Fruit fly (Drosophila melanogaster): ENCODE measurements around the gene CG13029.

The CG13029 gene

dm6 chr3L:16873127-16873543, 12.7 kb downstream of the CG13029 start:
- TF ChIP-seq bab1 (GFP tag; optimal IDR thresholded peaks at IDR 0.05) (no peak), pad (GFP tag; optimal IDR thresholded peaks at IDR 0.05) (no peak), Hr96 (GFP tag; optimal IDR thresholded peaks at IDR 0.05) (no peak), CG11617 (GFP tag; optimal IDR thresholded peaks at IDR 0.05) (no peak), CG14711 (tag; optimal IDR thresholded peaks at IDR 0.05) (no peak), CG1620 (GFP tag; optimal IDR thresholded peaks at IDR 0.05) (no peak), Mnt (GFP tag; optimal IDR thresholded peaks at IDR 0.05) (no peak), cic (GFP tag; optimal IDR thresholded peaks at IDR 0.05) (no peak), cnc (optimal IDR thresholded peaks at IDR 0.05) (no peak), tj (GFP tag; optimal IDR thresholded peaks at IDR 0.05) (no peak), ovo (GFP tag; optimal IDR thresholded peaks at IDR 0.05) (no peak), CG7045 (GFP tag; optimal IDR thresholded peaks at IDR 0.05) (no peak), CG33017 (tag; optimal IDR thresholded peaks at IDR 0.05) (no peak), CG7101 (tag; optimal IDR thresholded peaks at IDR 0.05) (no peak), toe (GFP tag; optimal IDR thresholded peaks at IDR 0.05) (no peak), kay (GFP tag; ENCODE audit: borderline replicate concordance) (no peak), Clk (GFP tag; optimal IDR thresholded peaks at IDR 0.05) (no peak), CG12768 (GFP tag; optimal IDR thresholded peaks at IDR 0.05) (no peak), CG5204 (GFP tag; optimal IDR thresholded peaks at IDR 0.05) (no peak)

DNA sequence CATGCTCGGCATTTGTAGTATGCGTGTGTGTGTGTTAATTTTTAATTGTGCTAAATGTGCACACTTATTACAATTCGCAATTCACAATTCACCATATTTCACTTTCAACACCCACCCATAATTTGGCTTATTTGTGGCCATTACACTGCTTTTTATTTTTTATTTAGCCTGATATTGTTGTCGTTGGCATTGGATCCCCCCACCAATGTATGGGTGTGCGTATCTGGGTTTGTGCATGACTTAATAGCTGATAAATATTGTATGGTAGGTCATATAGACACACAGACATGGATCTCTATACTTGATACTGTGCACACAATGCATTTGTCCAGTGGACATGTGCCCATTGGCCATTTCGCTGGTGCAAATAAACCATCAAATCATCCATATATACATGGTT, 13.3 kb downstream of the CG13029 start:
- TF ChIP-seq cnc (optimal IDR thresholded peaks at IDR 0.05), result no peak
- no peak for TF ChIP-seq CG5204 (GFP tag; optimal IDR thresholded peaks at IDR 0.05)
- TF ChIP-seq pad (GFP tag; optimal IDR thresholded peaks at IDR 0.05), result no peak
- TF ChIP-seq bab1 (GFP tag; optimal IDR thresholded peaks at IDR 0.05), result no peak
- no peak for TF ChIP-seq cic (GFP tag; optimal IDR thresholded peaks at IDR 0.05)
- TF ChIP-seq CG12768 (GFP tag; optimal IDR thresholded peaks at IDR 0.05), result no peak
- peak; percentile 81 for TF ChIP-seq kay (GFP tag; ENCODE audit: borderline replicate concordance)

DNA sequence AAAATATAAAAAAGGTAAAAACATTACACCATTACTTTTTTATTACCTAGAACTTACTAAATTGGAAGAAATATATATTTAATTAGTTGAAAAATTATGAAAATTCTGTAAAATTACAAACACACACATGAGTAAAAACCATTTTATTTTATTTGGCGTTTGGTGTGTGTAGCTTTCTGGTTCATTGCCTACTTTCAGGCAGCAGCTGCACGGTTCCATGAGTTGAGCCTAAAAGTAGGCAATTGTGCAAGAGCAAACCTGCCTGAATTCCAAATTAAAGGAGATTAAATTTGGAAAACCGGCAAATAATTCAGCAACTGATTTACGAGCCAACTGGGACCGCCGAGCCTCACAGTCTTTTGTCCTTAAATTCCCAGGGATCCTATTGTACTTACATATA, 15.1 kb downstream of the CG13029 start:
- no peak for TF ChIP-seq CG11617 (GFP tag; optimal IDR thresholded peaks at IDR 0.05)
- no peak for TF ChIP-seq CG5204 (GFP tag; optimal IDR thresholded peaks at IDR 0.05)
- no peak for TF ChIP-seq ovo (GFP tag; optimal IDR thresholded peaks at IDR 0.05)
- no peak for TF ChIP-seq CG7101 (tag; optimal IDR thresholded peaks at IDR 0.05)
- TF ChIP-seq kay (GFP tag; ENCODE audit: borderline replicate concordance), result no peak
- TF ChIP-seq CG14711 (tag; optimal IDR thresholded peaks at IDR 0.05), result no peak
- no peak for TF ChIP-seq bab1 (GFP tag; optimal IDR thresholded peaks at IDR 0.05)
- TF ChIP-seq CG1620 (GFP tag; optimal IDR thresholded peaks at IDR 0.05), result no peak
- TF ChIP-seq toe (GFP tag; optimal IDR thresholded peaks at IDR 0.05), result no peak
- TF ChIP-seq Mnt (GFP tag; optimal IDR thresholded peaks at IDR 0.05), result no peak
- no peak for TF ChIP-seq Hr96 (GFP tag; optimal IDR thresholded peaks at IDR 0.05)
- no peak for TF ChIP-seq CG33017 (tag; optimal IDR thresholded peaks at IDR 0.05)
- TF ChIP-seq CG7045 (GFP tag; optimal IDR thresholded peaks at IDR 0.05), result no peak
- TF ChIP-seq cic (GFP tag; optimal IDR thresholded peaks at IDR 0.05), result no peak

dm6 chr3L:16875959-16876358, 15.5 kb downstream of the CG13029 start:
- TF ChIP-seq bab1 (GFP tag; optimal IDR thresholded peaks at IDR 0.05) (no peak), ovo (GFP tag; optimal IDR thresholded peaks at IDR 0.05) (no peak), cnc (optimal IDR thresholded peaks at IDR 0.05) (no peak), CG7101 (tag; optimal IDR thresholded peaks at IDR 0.05) (no peak), CG1620 (GFP tag; optimal IDR thresholded peaks at IDR 0.05) (no peak), kay (GFP tag; ENCODE audit: borderline replicate concordance) (no peak), Clk (GFP tag; optimal IDR thresholded peaks at IDR 0.05) (no peak), Hr96 (GFP tag; optimal IDR thresholded peaks at IDR 0.05) (no peak)

dm6 chr3L:16876785-16877468, 16.5 kb downstream of the CG13029 start, which contains the start of gene CG32170:
CG32170 (plus strand) TSS chr3L:16877309.
- TF ChIP-seq Crg-1 (GFP tag; optimal IDR thresholded peaks at IDR 0.05) (no peak), Hr96 (GFP tag; optimal IDR thresholded peaks at IDR 0.05) (no peak), bab1 (GFP tag; optimal IDR thresholded peaks at IDR 0.05) (no peak), CG7045 (GFP tag; optimal IDR thresholded peaks at IDR 0.05) (no peak), kay (GFP tag; ENCODE audit: borderline replicate concordance) (no peak), tj (GFP tag; optimal IDR thresholded peaks at IDR 0.05) (no peak), CG11617 (GFP tag; optimal IDR thresholded peaks at IDR 0.05) (no peak), ovo (GFP tag; optimal IDR thresholded peaks at IDR 0.05) (no peak), CG5204 (GFP tag; optimal IDR thresholded peaks at IDR 0.05) (no peak), cnc (optimal IDR thresholded peaks at IDR 0.05) (no peak), CG14711 (tag; optimal IDR thresholded peaks at IDR 0.05) (no peak), toe (GFP tag; optimal IDR thresholded peaks at IDR 0.05) (no peak), Mnt (GFP tag; optimal IDR thresholded peaks at IDR 0.05) (no peak), cic (GFP tag; optimal IDR thresholded peaks at IDR 0.05) (no peak), pad (GFP tag; optimal IDR thresholded peaks at IDR 0.05) (no peak)

DNA sequence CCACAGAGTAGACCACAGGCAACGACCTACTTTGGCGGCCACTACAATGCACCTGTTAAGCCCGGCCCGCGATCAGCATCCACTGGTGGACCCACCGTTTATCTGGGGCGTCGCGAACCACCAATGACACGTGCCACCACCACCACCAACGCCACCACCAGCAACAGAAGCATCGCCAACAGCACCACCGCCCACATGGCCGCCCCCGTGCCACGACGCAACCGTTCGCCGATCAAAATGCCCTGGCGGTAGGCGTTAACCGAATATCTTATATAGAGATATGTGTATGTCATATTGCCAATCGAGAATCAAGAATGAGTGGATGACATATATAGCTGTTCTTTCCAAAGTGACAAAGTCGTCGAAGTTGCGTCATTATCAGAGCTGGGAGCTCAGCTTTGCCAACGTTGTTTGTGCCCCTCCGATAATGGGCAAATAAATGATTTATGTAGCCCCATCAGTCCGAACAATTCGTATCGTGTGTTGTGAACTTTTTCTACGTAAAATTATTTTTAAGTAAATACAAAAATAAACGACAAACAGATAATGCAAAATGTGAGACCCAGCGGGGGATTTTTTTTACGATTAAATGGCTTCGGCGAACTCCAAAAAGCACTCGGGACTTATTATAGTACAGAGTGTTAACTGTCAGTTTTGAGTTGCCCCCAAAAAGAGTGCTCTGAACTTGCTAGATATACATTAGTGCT, 18.6 kb downstream of the CG13029 start:
- TF ChIP-seq tj (GFP tag; optimal IDR thresholded peaks at IDR 0.05) (no peak), bab1 (GFP tag; optimal IDR thresholded peaks at IDR 0.05) (no peak), CG7045 (GFP tag; optimal IDR thresholded peaks at IDR 0.05) (no peak), CG1620 (GFP tag; optimal IDR thresholded peaks at IDR 0.05) (no peak)
